Worm (Caenorhabditis elegans) whole organism, mixed stage, embryonic: Measurements from ENCODE around the gene F32D8.8.

Source experiments
- M03D4.4 ChIP-seq: sonication (generic microtip); optimal IDR thresholded peaks from 2 replicates; lab custom pipeline; 2017; ENCODE audit warnings: mild to moderate bottlenecking, missing genetic modification characterization, missing compliant biosample characterization
- bed-3 ChIP-seq: fragments of 200-800 bp; sonication (Bioruptor generic); optimal IDR thresholded peaks from 3 replicates; lab custom pipeline; 2018; ENCODE audit warnings: mild to moderate bottlenecking, missing genetic modification characterization, moderate library complexity, missing compliant biosample characterization
- blmp-1 ChIP-seq: fragments of 150-350 bp; optimal IDR thresholded peaks from 2 replicates; lab custom pipeline; 2014; ENCODE audit warnings: missing biosample characterization, missing genetic modification characterization
- ceh-39 ChIP-seq: fragments of 150-350 bp; optimal IDR thresholded peaks from 2 replicates; lab custom pipeline; 2014; ENCODE audit warnings: missing biosample characterization, missing genetic modification characterization
- ceh-43 ChIP-seq: fragments of 200-800 bp; sonication (Bioruptor generic); optimal IDR thresholded peaks from 2 replicates; lab custom pipeline; 2018; ENCODE audit warnings: mild to moderate bottlenecking, missing genetic modification characterization, moderate library complexity, missing compliant biosample characterization
- ceh-83 ChIP-seq: fragments of 200-800 bp; sonication (Bioruptor generic); optimal IDR thresholded peaks from 2 replicates; lab custom pipeline; 2018; ENCODE audit warnings: mild to moderate bottlenecking, missing genetic modification characterization, missing compliant biosample characterization
- ces-1 ChIP-seq: fragments of 150-350 bp; optimal IDR thresholded peaks from 2 replicates; lab custom pipeline; 2014; ENCODE audit warnings: missing biosample characterization, missing genetic modification reagents, missing genetic modification characterization
- cnd-1 ChIP-seq: fragments of 200-800 bp; sonication (Bioruptor generic); optimal IDR thresholded peaks from 2 replicates; lab custom pipeline; 2018; ENCODE audit warnings: mild to moderate bottlenecking, missing genetic modification characterization, missing compliant biosample characterization
- drap-1 ChIP-seq: fragments of 200-800 bp; sonication (Bioruptor generic); optimal IDR thresholded peaks from 3 replicates; lab custom pipeline; 2018; ENCODE audit warnings: mild to moderate bottlenecking, missing genetic modification characterization, missing compliant biosample characterization
- elt-3 ChIP-seq: fragments of 150-350 bp; optimal IDR thresholded peaks from 2 replicates; lab custom pipeline; 2014; ENCODE audit warnings: missing biosample characterization, missing genetic modification characterization
- hlh-1 ChIP-seq: fragments of 150-350 bp; optimal IDR thresholded peaks from 2 replicates; lab custom pipeline; 2014; ENCODE audit warnings: missing biosample characterization, missing genetic modification reagents, missing genetic modification characterization
- lsy-2 ChIP-seq: fragments of 150-350 bp; optimal IDR thresholded peaks from 2 replicates; lab custom pipeline; 2014; ENCODE audit warnings: missing biosample characterization, missing genetic modification characterization
- mls-2 ChIP-seq: sonication (generic microtip); optimal IDR thresholded peaks from 2 replicates; lab custom pipeline; 2016; ENCODE audit warnings: mild to moderate bottlenecking, missing genetic modification characterization, moderate library complexity, missing compliant biosample characterization
- nhr-12 ChIP-seq: fragments of 150-350 bp; optimal IDR thresholded peaks from 2 replicates; lab custom pipeline; 2014; ENCODE audit warnings: missing biosample characterization, missing genetic modification characterization
- nhr-2 ChIP-seq: fragments of 150-350 bp; optimal IDR thresholded peaks from 2 replicates; lab custom pipeline; 2014; ENCODE audit warnings: missing biosample characterization, missing genetic modification characterization
- nhr-76 ChIP-seq: sonication (generic microtip); optimal IDR thresholded peaks from 2 replicates; lab custom pipeline; 2017; ENCODE audit warnings: missing biosample characterization, missing genetic modification characterization
- pha-4 ChIP-seq: fragments of 150-350 bp; optimal IDR thresholded peaks from 2 replicates; lab custom pipeline; 2018; ENCODE audit warnings: missing biosample characterization, missing genetic modification reagents, missing genetic modification characterization
- sem-2 ChIP-seq: fragments of 200-800 bp; sonication (Bioruptor generic); optimal IDR thresholded peaks from 2 replicates; lab custom pipeline; 2018; ENCODE audit warnings: mild to moderate bottlenecking, missing genetic modification characterization, missing compliant biosample characterization
- snpc-4 ChIP-seq: fragments of 150-350 bp; optimal IDR thresholded peaks from 2 replicates; lab custom pipeline; 2014; ENCODE audit warnings: missing biosample characterization, missing genetic modification characterization
- tbx-8 ChIP-seq: fragments of 200-800 bp; sonication (Bioruptor generic); optimal IDR thresholded peaks from 2 replicates; lab custom pipeline; 2018; ENCODE audit warnings: mild to moderate bottlenecking, missing genetic modification characterization, moderate library complexity, missing compliant biosample characterization
- unc-120 ChIP-seq: sonication (generic microtip); optimal IDR thresholded peaks from 2 replicates; lab custom pipeline; 2017; ENCODE audit warnings: missing genetic modification characterization, missing compliant biosample characterization; ENCODE audit not compliant: poor library complexity, severe bottlenecking
- unc-39 ChIP-seq: fragments of 150-350 bp; optimal IDR thresholded peaks from 2 replicates; lab custom pipeline; 2014; ENCODE audit warnings: missing biosample characterization, missing genetic modification characterization
- unc-62 ChIP-seq: fragments of 150-350 bp; optimal IDR thresholded peaks from 2 replicates; lab custom pipeline; 2014; ENCODE audit warnings: missing biosample characterization, missing genetic modification reagents, missing genetic modification characterization
- ztf-11 ChIP-seq: fragments of 150-350 bp; optimal IDR thresholded peaks from 2 replicates; lab custom pipeline; 2014; ENCODE audit warnings: missing biosample characterization, missing genetic modification characterization

The F32D8.8 gene

ce11 chrV:10856901-10857637 is 45.5 kb downstream of the F32D8.8 start:
- TF ChIP-seq drap-1 (GFP tag; lab: Kevin White, UChicago) (no peak), elt-3 (no peak), unc-39 (tag; lab: Kevin White, UChicago) (no peak), unc-120 (tag; lab: Kevin White, UChicago) (peak; percentile 77), mls-2 (tag; lab: Kevin White, UChicago) (no peak), M03D4.4 (no peak), nhr-76 (tag; lab: Kevin White, UChicago) (no peak), pha-4 (tag; lab: Kevin White, UChicago) (no peak), sem-2 (GFP tag; lab: Kevin White, UChicago) (no peak)

DNA sequence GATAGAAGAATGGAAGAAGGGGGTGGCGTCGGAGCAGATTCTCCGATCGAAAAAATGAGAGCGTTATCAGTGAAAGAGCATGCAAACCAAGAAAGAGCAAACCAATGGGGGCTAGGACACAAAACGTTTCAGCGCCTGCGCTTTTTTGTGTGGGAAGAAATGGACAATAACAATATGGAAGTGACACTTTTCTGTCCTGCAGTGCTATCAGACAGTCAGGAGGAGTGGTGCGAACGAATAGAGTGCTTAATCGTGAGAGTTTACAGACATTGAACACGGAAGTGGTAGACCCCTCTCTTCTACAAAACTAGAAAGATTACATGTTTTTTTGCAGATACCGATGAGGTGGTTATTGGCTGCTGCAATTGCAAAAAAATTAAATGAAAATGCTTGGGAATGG is 47.2 kb downstream of the F32D8.8 start:
- TF ChIP-seq snpc-4 (no peak), bed-3 (GFP tag; lab: Kevin White, UChicago) (no peak), cnd-1 (no peak), ztf-11 (tag; lab: Kevin White, UChicago) (no peak), lsy-2 (no peak), ceh-39 (tag; lab: Kevin White, UChicago) (no peak), mls-2 (tag; lab: Kevin White, UChicago) (no peak), drap-1 (GFP tag; lab: Kevin White, UChicago) (no peak), blmp-1 (tag; lab: Kevin White, UChicago) (no peak), unc-62 (no peak), ceh-43 (GFP tag; lab: Kevin White, UChicago) (no peak)
- TF ChIP-seq, all 35 proteins: peak for 0

- TF ChIP-seq lsy-2 (no peak), ceh-39 (tag; lab: Kevin White, UChicago) (no peak), nhr-2 (tag; lab: Kevin White, UChicago) (no peak), ceh-83 (GFP tag; lab: Kevin White, UChicago) (no peak), tbx-8 (GFP tag; lab: Kevin White, UChicago) (no peak), hlh-1 (no peak), elt-3 (no peak), ces-1 (peak; percentile 66), nhr-12 (tag; lab: Kevin White, UChicago) (no peak)
- TF ChIP-seq, all 35 proteins: peak for 1
Observed at ce11 chrV:10854197-10854596, 48.4 kb downstream of the F32D8.8 start.
